Worm (Caenorhabditis elegans): Measurements from ENCODE around the gene math-25.
A peak's percentile ranks its signal among the peaks of the same experiment; 100 is the strongest.

Gene math-25

DNA sequence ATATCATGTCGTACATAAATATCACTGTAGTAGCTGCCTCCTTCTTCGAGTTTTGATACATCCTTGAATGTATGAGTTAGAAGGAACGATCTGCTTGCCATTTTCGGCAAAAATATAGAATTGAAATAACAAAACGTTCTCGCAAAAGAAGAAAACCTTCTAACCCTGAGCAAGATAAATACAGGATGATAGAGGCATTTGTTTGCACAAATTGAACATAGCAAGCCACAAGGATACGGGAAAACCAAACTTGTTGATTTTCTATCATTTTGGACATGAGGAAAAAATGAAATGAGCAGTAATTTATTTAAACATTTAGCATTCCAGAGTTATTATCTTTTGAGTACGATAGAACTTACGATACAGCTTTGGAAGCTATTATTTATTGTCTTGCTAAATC lies 6.8 kb upstream of the math-25 start, which contains the start of gene math-8:
Gene math-8, minus strand, starts transcription at position 101 of the 400 bp plus-strand sequence.
- no peak for TF ChIP-seq nhr-48 (tag; optimal IDR thresholded peaks at IDR 0.05)

- TF ChIP-seq gei-8 (GFP tag; optimal IDR thresholded peaks at IDR 0.05) (no peak), zfp-3 (GFP tag; conservative IDR thresholded peaks at IDR 0.05) (no peak), mdl-1 (tag; optimal IDR thresholded peaks at IDR 0.05) (no peak), ceh-28 (tag; optimal IDR thresholded peaks at IDR 0.05) (no peak), snpc-1.2 (GFP tag; IDR thresholded peaks at IDR 0.05) (no peak), tra-1 (GFP tag; IDR thresholded peaks at IDR 0.05) (no peak), mep-1 (tag; optimal IDR thresholded peaks at IDR 0.05) (no peak)
Observed at ce11 chrII:1890682-1891081, 5.2 kb upstream of the math-25 start, which contains the start of gene math-9. Gene math-9 (minus strand): TSS chrII:1890782.

DNA sequence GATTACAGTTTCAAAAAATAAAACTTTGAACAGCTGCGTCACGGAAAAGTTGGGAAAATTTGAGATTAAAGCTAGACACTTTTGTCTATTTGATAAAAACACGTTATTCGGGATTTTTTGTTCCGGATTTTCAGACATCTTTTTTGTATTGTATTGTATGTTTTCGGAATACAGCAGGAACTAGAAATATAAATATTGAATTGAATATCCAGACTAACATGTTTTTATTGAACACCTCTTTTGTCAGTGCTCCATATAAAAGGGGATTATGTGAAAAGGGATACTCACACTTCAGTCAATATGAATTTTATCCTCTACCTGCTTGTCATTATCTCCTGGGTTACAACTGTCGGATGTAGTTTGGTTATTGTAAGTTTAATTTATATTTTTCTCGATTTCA lies 1.9 kb upstream of the math-25 start, which contains the start of gene C16C4.1:
Gene C16C4.1, plus strand, starts transcription at position 301 of the 400 bp plus-strand sequence.
- TF ChIP-seq Y48G9A.11 (GFP tag; IDR thresholded peaks at IDR 0.05): no peak
- no peak for TF ChIP-seq zip-2 (tag; optimal IDR thresholded peaks at IDR 0.05)
- no peak for TF ChIP-seq nhr-77 (tag; optimal IDR thresholded peaks at IDR 0.05)

DNA sequence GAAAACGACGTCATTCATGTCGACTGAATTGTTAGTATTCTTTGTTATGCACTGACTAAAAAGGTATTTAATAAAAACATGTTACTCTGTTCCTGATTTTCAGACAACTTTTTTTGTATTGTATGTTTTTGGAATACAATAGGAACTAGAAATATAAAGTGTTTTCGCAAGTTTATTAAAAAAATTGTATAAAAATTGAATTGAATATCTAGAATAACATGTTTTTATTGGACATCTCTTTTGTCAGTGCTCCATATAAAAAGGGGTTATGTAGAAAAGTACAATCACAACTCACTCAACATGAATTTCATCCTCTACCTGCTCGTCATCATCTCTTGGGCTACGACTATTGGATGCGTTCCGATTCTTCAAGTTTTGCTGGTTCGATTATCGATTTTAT lies 584 bp upstream of the math-25 start, which contains the start of gene C46F9.5:
Gene C46F9.5, plus strand, starts transcription at position 301 of the 400 bp plus-strand sequence.
- TF ChIP-seq mes-2 (tag; optimal IDR thresholded peaks at IDR 0.05; ENCODE audit: poor library complexity, severe bottlenecking): no peak
- TF ChIP-seq ceh-82 (tag; optimal IDR thresholded peaks at IDR 0.05): no peak
- TF ChIP-seq skn-1 (tag; optimal IDR thresholded peaks at IDR 0.05): no peak
- no peak for TF ChIP-seq F10B5.3 (tag; optimal IDR thresholded peaks at IDR 0.05)
- TF ChIP-seq Y5F2A.4 (GFP tag; optimal IDR thresholded peaks at IDR 0.05): no peak
- TF ChIP-seq fkh-10 (GFP tag; optimal IDR thresholded peaks at IDR 0.05): no peak
- no peak for TF ChIP-seq mdl-1 (tag; optimal IDR thresholded peaks at IDR 0.05)
- TF ChIP-seq nhr-6 (tag; optimal IDR thresholded peaks at IDR 0.05): no peak
- no peak for TF ChIP-seq dmd-9 (GFP tag; IDR thresholded peaks at IDR 0.05)
- no peak for TF ChIP-seq ceh-62 (tag; optimal IDR thresholded peaks at IDR 0.05)
- no peak for TF ChIP-seq set-16 (GFP tag; IDR thresholded peaks at IDR 0.05)
- no peak for TF ChIP-seq fos-1 (tag; optimal IDR thresholded peaks at IDR 0.05)
- no peak for TF ChIP-seq rbr-2 (tag; optimal IDR thresholded peaks at IDR 0.05)
- no peak for TF ChIP-seq ces-1 (GFP tag; optimal IDR thresholded peaks at IDR 0.05)
- TF ChIP-seq D1046.2 (GFP tag; IDR thresholded peaks at IDR 0.05): no peak
- TF ChIP-seq snpc-1.2 (GFP tag; IDR thresholded peaks at IDR 0.05): no peak
- no peak for TF ChIP-seq dve-1 (tag; optimal IDR thresholded peaks at IDR 0.05; ENCODE audit: insufficient read depth)
- TF ChIP-seq egl-27 (tag; optimal IDR thresholded peaks at IDR 0.05): no peak
- no peak for TF ChIP-seq hlh-11 (tag; optimal IDR thresholded peaks at IDR 0.05)
- TF ChIP-seq lim-7 (GFP tag; IDR thresholded peaks at IDR 0.05): no peak

DNA sequence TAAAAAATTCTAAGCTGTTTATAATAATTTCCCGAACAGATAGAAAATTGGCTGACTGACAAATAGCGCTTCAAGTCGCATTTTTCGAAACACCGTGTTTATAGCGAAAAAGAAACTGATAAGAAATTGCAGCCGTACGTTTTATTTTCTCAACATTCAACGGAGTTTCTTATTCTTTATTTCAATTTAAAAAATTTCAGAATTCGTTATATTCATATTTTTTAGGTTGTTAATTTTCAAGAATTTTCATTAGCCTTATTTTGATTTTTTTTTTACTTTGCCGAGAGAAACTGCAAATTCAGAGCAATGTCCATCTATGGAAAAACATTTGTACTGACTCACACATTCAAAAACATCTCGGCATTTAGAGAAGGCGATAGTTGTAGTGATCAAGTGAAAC lies 2.1 kb downstream of the math-25 start, which contains the start of gene C46F9.6:
Gene C46F9.6, plus strand, starts transcription at position 301 of the 400 bp plus-strand sequence.
- TF ChIP-seq ZK337.2 (GFP tag; IDR thresholded peaks at IDR 0.05): no peak
- peak; percentile 8 for TF ChIP-seq pqm-1 (tag; optimal IDR thresholded peaks at IDR 0.05)
- TF ChIP-seq daf-16 (GFP tag; optimal IDR thresholded peaks at IDR 0.05): no peak
- peak; percentile 60 for TF ChIP-seq daf-16 (tag; optimal IDR thresholded peaks at IDR 0.05)
- no peak for TF ChIP-seq set-16 (GFP tag; IDR thresholded peaks at IDR 0.05)
- TF ChIP-seq F37D6.2 (tag; optimal IDR thresholded peaks at IDR 0.05): no peak
- TF ChIP-seq daf-8 (GFP tag; IDR thresholded peaks at IDR 0.05): no peak
- TF ChIP-seq ctbp-1 (GFP tag; IDR thresholded peaks at IDR 0.05): no peak
- no peak for TF ChIP-seq mdl-1 (tag; optimal IDR thresholded peaks at IDR 0.05)
- TF ChIP-seq T26A8.4 (GFP tag; IDR thresholded peaks at IDR 0.05): no peak
- TF ChIP-seq jun-1 (tag; optimal IDR thresholded peaks at IDR 0.05): no peak
- no peak for TF ChIP-seq nhr-28 (tag; optimal IDR thresholded peaks at IDR 0.05)
- TF ChIP-seq spr-3 (GFP tag; optimal IDR thresholded peaks at IDR 0.05): no peak
- no peak for TF ChIP-seq daf-12 (tag; optimal IDR thresholded peaks at IDR 0.05)
- no peak for TF ChIP-seq Y105C5A.15 (GFP tag; IDR thresholded peaks at IDR 0.05)
- TF ChIP-seq unc-62 (GFP tag; optimal IDR thresholded peaks at IDR 0.05 in 1 of 2): peak in 1 of 2 experiments; percentile 30
- TF ChIP-seq unc-62 (tag; optimal IDR thresholded peaks at IDR 0.05): no peak
